Worm (Caenorhabditis elegans): ENCODE data around the gene gad-3.

DNA sequence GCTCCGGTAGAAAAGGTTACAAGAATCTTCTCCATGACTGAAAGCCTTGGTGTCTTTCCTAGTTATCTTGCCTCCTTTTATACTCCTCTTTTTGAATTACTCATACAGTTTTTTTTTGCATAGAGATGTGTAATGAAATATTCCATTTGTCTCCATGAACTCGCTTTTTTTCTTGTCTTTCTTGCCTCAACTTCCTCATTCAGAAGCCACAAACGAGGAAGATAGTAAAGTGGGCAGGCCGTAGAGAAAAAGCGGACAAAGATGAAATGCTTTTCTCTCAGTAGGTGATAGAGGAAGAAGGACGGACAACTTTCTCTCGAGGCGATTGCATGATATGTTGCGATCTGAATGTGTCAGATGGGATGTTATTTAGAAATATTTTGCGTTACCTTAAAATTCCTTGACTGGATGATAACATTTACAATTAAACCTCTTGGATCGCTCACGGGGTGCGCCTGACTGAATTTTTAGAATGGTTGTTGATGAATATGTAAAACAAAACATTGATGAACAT, 9.8 kb downstream of the gad-3 start, which contains the start of gene col-145:
- TF ChIP-seq ceh-27 (GFP tag; optimal IDR thresholded peaks at IDR 0.05) (no peak), nfya-1 (tag; optimal IDR thresholded peaks at IDR 0.05; ENCODE audit: borderline replicate concordance, insufficient read depth) (no peak), F49E8.2 (tag; optimal IDR thresholded peaks at IDR 0.05; ENCODE audit: insufficient read depth) (no peak), dpl-1 (GFP tag; optimal IDR thresholded peaks at IDR 0.05) (no peak), pha-4 (tag; optimal IDR thresholded peaks at IDR 0.05) (no peak), F52B5.7 (tag; optimal IDR thresholded peaks at IDR 0.05) (no peak)

Data from whole organism, young adult.